Worm (Caenorhabditis elegans) whole organism, L3 larva: ENCODE results near the gene rnp-5.

Experiments used
- ceh-82 ChIP-seq: fragments of 150-350 bp; optimal IDR thresholded peaks from 2 replicates; lab custom pipeline; 2014; ENCODE audit warnings: missing biosample characterization, missing genetic modification characterization
- mdl-1 ChIP-seq: fragments of 150-350 bp; optimal IDR thresholded peaks from 2 replicates; lab custom pipeline; 2014; ENCODE audit warnings: missing biosample characterization, missing genetic modification characterization
- nhr-11 ChIP-seq: fragments of 150-350 bp; optimal IDR thresholded peaks from 2 replicates; lab custom pipeline; 2014; ENCODE audit warnings: missing biosample characterization, missing genetic modification characterization
- nhr-28 ChIP-seq: fragments of 150-350 bp; optimal IDR thresholded peaks from 2 replicates; lab custom pipeline; 2014; ENCODE audit warnings: missing biosample characterization, missing genetic modification characterization
- nhr-76 ChIP-seq: fragments of 150-350 bp; sonication (generic microtip); optimal IDR thresholded peaks from 5 replicates; lab custom pipeline; 2014; ENCODE audit warnings: missing biosample characterization, missing genetic modification characterization
- nhr-77 ChIP-seq: fragments of 150-350 bp; optimal IDR thresholded peaks from 2 replicates; lab custom pipeline; 2014; ENCODE audit warnings: missing biosample characterization, missing genetic modification characterization
- unc-39 ChIP-seq: sonication (generic microtip); optimal IDR thresholded peaks from 4 replicates; lab custom pipeline; 2017; ENCODE audit warnings: missing biosample characterization, missing genetic modification characterization

- TF ChIP-seq nhr-11: no peak
- TF ChIP-seq unc-39: no peak
- no peak for TF ChIP-seq nhr-76
- TF ChIP-seq mdl-1 (tag; lab: Kevin White, UChicago): no peak
- no peak for TF ChIP-seq nhr-77 (tag; lab: Kevin White, UChicago)
- TF ChIP-seq ceh-82 (tag; lab: Kevin White, UChicago): no peak
- TF ChIP-seq nhr-28: no peak
These were observed 9.7 kb downstream of the rnp-5 start for ce11 chrIII:843999-844398.
